Fruit fly (Drosophila melanogaster): ENCODE results near the gene Tim9a.

Tim9a gene

DNA sequence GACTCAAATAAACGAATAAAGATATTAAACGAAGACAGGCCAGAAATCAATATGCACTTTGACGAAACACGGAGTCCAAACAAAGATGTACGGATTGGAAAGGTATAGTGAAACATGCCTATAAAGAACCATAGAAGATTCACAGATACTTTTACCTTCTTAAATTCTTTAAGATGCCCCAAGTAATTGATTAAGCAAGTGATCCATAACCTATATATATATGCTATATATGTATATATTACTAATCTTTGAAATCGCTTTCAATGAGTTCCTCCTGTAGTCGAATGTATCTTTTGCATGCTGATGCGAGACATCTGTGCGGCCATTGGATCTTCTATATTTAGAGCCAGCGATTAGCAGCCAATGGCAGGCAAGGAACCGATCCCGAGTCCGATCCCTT, 16.9 kb upstream of the Tim9a start, which contains the start of gene dmrt11E (continued):
- TF ChIP-seq hkb (optimal IDR thresholded peaks at IDR 0.05) (no peak), hkb (GFP tag; IDR thresholded peaks at IDR 0.05) (peak; percentile 54; the same call in 1 of the 2 replicates), bsh (GFP tag; optimal IDR thresholded peaks at IDR 0.05) (peak in 1 of 2 experiments; percentile 88), exex (tag; optimal IDR thresholded peaks at IDR 0.05) (no peak), CG31388 (GFP tag; optimal IDR thresholded peaks at IDR 0.05) (no peak), CG17612 (GFP tag; IDR thresholded peaks at IDR 0.05) (no peak; the same call in 1 of the 2 replicates), MESR4 (GFP tag; optimal IDR thresholded peaks at IDR 0.05) (no peak), CG11085 (GFP tag; IDR thresholded peaks at IDR 0.05) (no peak), CG17802 (tag; optimal IDR thresholded peaks at IDR 0.05) (no peak), btn (GFP tag; optimal IDR thresholded peaks at IDR 0.05) (no peak), fd96Cb (tag; optimal IDR thresholded peaks at IDR 0.05) (peak; percentile 77), CG10654 (GFP tag; optimal IDR thresholded peaks at IDR 0.05) (peak; percentile 45), Vsx1 (GFP tag; optimal IDR thresholded peaks at IDR 0.05) (no peak), Dip2 (GFP tag; IDR thresholded peaks at IDR 0.05) (no peak), Awh (GFP tag; IDR thresholded peaks at IDR 0.05) (0 out of 2 replicates have a peak, but pooled peaks have one; percentile 48), CG4707 (GFP tag; optimal IDR thresholded peaks at IDR 0.05) (peak; percentile 35), pnt (GFP tag; optimal IDR thresholded peaks at IDR 0.05) (no peak), CG6689 (GFP tag; IDR thresholded peaks at IDR 0.05) (peak; percentile 64), CG2202 (tag; optimal IDR thresholded peaks at IDR 0.05) (peak; percentile 28), CG6254 (GFP tag; optimal IDR thresholded peaks at IDR 0.05) (peak; percentile 49), CG8281 (tag; optimal IDR thresholded peaks at IDR 0.05) (no peak), Stat92E (GFP tag; optimal IDR thresholded peaks at IDR 0.05) (no peak), zen (tag; optimal IDR thresholded peaks at IDR 0.05) (peak; percentile 75), kni (GFP tag; optimal IDR thresholded peaks at IDR 0.05) (no peak), CG13123 (GFP tag; optimal IDR thresholded peaks at IDR 0.05) (no peak), CG1602 (GFP tag; optimal IDR thresholded peaks at IDR 0.05) (peak; percentile 47), CG9727 (GFP tag; optimal IDR thresholded peaks at IDR 0.05) (peak; percentile 55), Hr3 (GFP tag; optimal IDR thresholded peaks at IDR 0.05) (peak; percentile 56), stc (GFP tag; IDR thresholded peaks at IDR 0.05) (peak; percentile 29; the same call in 1 of the 2 replicates), CG5953 (GFP tag; IDR thresholded peaks at IDR 0.05) (no peak), CG7556 (GFP tag; optimal IDR thresholded peaks at IDR 0.05) (peak; percentile 36), H15 (GFP tag; IDR thresholded peaks at IDR 0.05) (peak; percentile 56; the same call in 1 of the 3 replicates), dm (GFP tag; optimal IDR thresholded peaks at IDR 0.05) (no peak), ac (GFP tag; optimal IDR thresholded peaks at IDR 0.05) (peak; percentile 54), unc-4 (GFP tag; IDR thresholded peaks at IDR 0.05; ENCODE audit: partially characterized antibody) (no peak), CG3407 (GFP tag; optimal IDR thresholded peaks at IDR 0.05) (peak; percentile 54), Usf (GFP tag; optimal IDR thresholded peaks at IDR 0.05) (peak; percentile 22), CG11560 (tag; IDR thresholded peaks at IDR 0.05) (no peak), CG3847 (GFP tag; IDR thresholded peaks at IDR 0.05) (no peak; the same call in 1 of the 2 replicates), HmgD (GFP tag; optimal IDR thresholded peaks at IDR 0.05) (no peak), knrl (GFP tag; IDR thresholded peaks at IDR 0.05; ENCODE audit: partially characterized antibody) (no peak), CG4404 (GFP tag; IDR thresholded peaks at IDR 0.05) (peak; percentile 62), Atf6 (GFP tag; IDR thresholded peaks at IDR 0.05) (peak; percentile 29; the same call in 1 of the 2 replicates), mam (GFP tag; optimal IDR thresholded peaks at IDR 0.05) (no peak), Mes4 (GFP tag; optimal IDR thresholded peaks at IDR 0.05) (no peak), tup (GFP tag; optimal IDR thresholded peaks at IDR 0.05) (no peak), emc (GFP tag; optimal IDR thresholded peaks at IDR 0.05) (no peak), Xbp1 (GFP tag; optimal IDR thresholded peaks at IDR 0.05) (peak; percentile 58), fd64A (GFP tag; optimal IDR thresholded peaks at IDR 0.05) (no peak), tin (GFP tag; optimal IDR thresholded peaks at IDR 0.05) (peak; percentile 65), ham (GFP tag; IDR thresholded peaks at IDR 0.05) (no peak)
